Worm (Caenorhabditis elegans) whole organism, L2 larva: ENCODE data around the gene F14F7.7.

Source experiments
- Y55F3AM.14 ChIP-seq: fragments of 200-800 bp; sonication (Bioruptor generic); optimal IDR thresholded peaks from 2 replicates; lab custom pipeline; 2018; ENCODE audit warnings: mild to moderate bottlenecking, missing genetic modification characterization, missing compliant biosample characterization
- alr-1 ChIP-seq: fragments of 150-350 bp; optimal IDR thresholded peaks from 2 replicates; lab custom pipeline; 2014; ENCODE audit warnings: missing biosample characterization, missing genetic modification characterization
- aly-2 ChIP-seq: fragments of 150-350 bp; optimal IDR thresholded peaks from 2 replicates; lab custom pipeline; 2014; ENCODE audit warnings: missing biosample characterization, missing genetic modification characterization
- blmp-1 ChIP-seq: sonication (generic microtip); optimal IDR thresholded peaks from 2 replicates; lab custom pipeline; 2017; ENCODE audit warnings: missing genetic modification characterization, mild to moderate bottlenecking, missing compliant biosample characterization, antibody characterized with exemption, moderate library complexity; ENCODE audit not compliant: insufficient read depth
- ceh-16 ChIP-seq: fragments of 150-350 bp; optimal IDR thresholded peaks from 2 replicates; lab custom pipeline; 2014; ENCODE audit warnings: missing biosample characterization, missing genetic modification characterization
- ceh-82 ChIP-seq: fragments of 150-350 bp; optimal IDR thresholded peaks from 2 replicates; lab custom pipeline; 2014; ENCODE audit warnings: missing biosample characterization, missing genetic modification characterization
- dmd-4 ChIP-seq: sonication (generic microtip); optimal IDR thresholded peaks from 2 replicates; lab custom pipeline; 2017; ENCODE audit warnings: missing biosample characterization, missing genetic modification characterization
- elt-3 ChIP-seq: sonication (generic microtip); optimal IDR thresholded peaks from 2 replicates; lab custom pipeline; 2017; ENCODE audit warnings: missing biosample characterization, missing genetic modification characterization
- fos-1 ChIP-seq: fragments of 150-350 bp; optimal IDR thresholded peaks from 2 replicates; lab custom pipeline; 2014; ENCODE audit warnings: missing biosample characterization, missing genetic modification characterization
- gmeb-1 ChIP-seq: fragments of 150-350 bp; optimal IDR thresholded peaks from 2 replicates; lab custom pipeline; 2014; ENCODE audit warnings: missing biosample characterization, missing genetic modification characterization
- lin-11 ChIP-seq: fragments of 150-350 bp; sonication (generic microtip); optimal IDR thresholded peaks from 2 replicates; lab custom pipeline; 2014; ENCODE audit warnings: missing biosample characterization, missing genetic modification characterization, inconsistent platforms, mixed read lengths
- lin-13 ChIP-seq: fragments of 150-350 bp; optimal IDR thresholded peaks from 2 replicates; lab custom pipeline; 2014; ENCODE audit warnings: missing biosample characterization, missing genetic modification reagents, missing genetic modification characterization
- lin-39 ChIP-seq: fragments of 150-350 bp; optimal IDR thresholded peaks from 2 replicates; lab custom pipeline; 2014; ENCODE audit warnings: missing biosample characterization, missing genetic modification reagents, missing genetic modification characterization
- mab-5 ChIP-seq: fragments of 150-350 bp; optimal IDR thresholded peaks from 2 replicates; lab custom pipeline; 2014; ENCODE audit warnings: missing biosample characterization, missing genetic modification characterization
- mbf-1 ChIP-seq: sonication (generic microtip); optimal IDR thresholded peaks from 2 replicates; lab custom pipeline; 2017; ENCODE audit warnings: missing biosample characterization, missing genetic modification characterization
- mdl-1 ChIP-seq, 2 experiments: fragments of 150-350 bp in 1 of 2; sonication (generic microtip) in 1 of 2; optimal IDR thresholded peaks; 2 replicates each; lab custom pipeline; 2017; ENCODE audit warnings: missing biosample characterization in 2 of 2, missing genetic modification characterization in 2 of 2
- nhr-11 ChIP-seq: fragments of 150-350 bp; optimal IDR thresholded peaks from 2 replicates; lab custom pipeline; 2014; ENCODE audit warnings: missing biosample characterization, missing genetic modification characterization
- nhr-129 ChIP-seq: fragments of 150-350 bp; optimal IDR thresholded peaks from 2 replicates; lab custom pipeline; 2014; ENCODE audit warnings: missing biosample characterization, missing genetic modification characterization
- nhr-21 ChIP-seq: fragments of 150-350 bp; optimal IDR thresholded peaks from 2 replicates; lab custom pipeline; 2014; ENCODE audit warnings: missing biosample characterization, missing genetic modification characterization
- nhr-23 ChIP-seq: fragments of 150-350 bp; optimal IDR thresholded peaks from 2 replicates; lab custom pipeline; 2014; ENCODE audit warnings: missing biosample characterization, missing genetic modification reagents, missing genetic modification characterization
- nhr-237 ChIP-seq: fragments of 150-350 bp; optimal IDR thresholded peaks from 2 replicates; lab custom pipeline; 2014; ENCODE audit warnings: missing biosample characterization, missing genetic modification characterization
- nhr-25 ChIP-seq: fragments of 150-350 bp; sonication (generic microtip); optimal IDR thresholded peaks from 3 replicates; lab custom pipeline; 2014; ENCODE audit warnings: missing biosample characterization, missing genetic modification characterization
- nhr-77 ChIP-seq: fragments of 150-350 bp; optimal IDR thresholded peaks from 2 replicates; lab custom pipeline; 2014; ENCODE audit warnings: missing biosample characterization, missing genetic modification characterization
- peb-1 ChIP-seq: fragments of 150-350 bp; optimal IDR thresholded peaks from 2 replicates; lab custom pipeline; 2014; ENCODE audit warnings: missing biosample characterization, missing genetic modification characterization
- sem-4 ChIP-seq: fragments of 150-350 bp; optimal IDR thresholded peaks from 2 replicates; lab custom pipeline; 2014; ENCODE audit warnings: missing biosample characterization, missing genetic modification reagents, missing genetic modification characterization
- skn-1 ChIP-seq: sonication (generic microtip); optimal IDR thresholded peaks from 2 replicates; lab custom pipeline; 2017; ENCODE audit warnings: missing biosample characterization, missing genetic modification characterization
- sma-3 ChIP-seq: sonication (generic microtip); optimal IDR thresholded peaks from 2 replicates; lab custom pipeline; 2016; ENCODE audit warnings: missing genetic modification reagents, missing genetic modification characterization, missing compliant biosample characterization
- sma-9 ChIP-seq, 2 experiments: fragments of 150-350 bp in 1 of 2; sonication (generic microtip) in 1 of 2; optimal IDR thresholded peaks; 2 replicates each; lab custom pipeline; 2014 to 2016; ENCODE audit warnings: missing genetic modification characterization in 2 of 2, mild to moderate bottlenecking in 1 of 2, missing biosample characterization in 1 of 2, missing compliant biosample characterization in 1 of 2, missing genetic modification reagents in 1 of 2, moderate library complexity in 1 of 2
- snpc-4 ChIP-seq: fragments of 150-350 bp; optimal IDR thresholded peaks from 2 replicates; lab custom pipeline; 2014; ENCODE audit warnings: missing biosample characterization, missing genetic modification characterization
- unc-39 ChIP-seq: fragments of 150-350 bp; optimal IDR thresholded peaks from 2 replicates; lab custom pipeline; 2014; ENCODE audit warnings: missing biosample characterization, missing genetic modification characterization
- unc-62 ChIP-seq: fragments of 150-350 bp; optimal IDR thresholded peaks from 2 replicates; lab custom pipeline; 2014; ENCODE audit warnings: missing biosample characterization, missing genetic modification reagents, missing genetic modification characterization
- ztf-1 ChIP-seq: fragments of 200-800 bp; sonication (Bioruptor generic); conservative IDR thresholded peaks from 2 replicates; pipeline ENCODE4 v1.3.6; 2022; ENCODE audit warnings: missing genetic modification characterization, missing compliant biosample characterization
- ztf-11 ChIP-seq: sonication (generic microtip); optimal IDR thresholded peaks from 2 replicates; lab custom pipeline; 2017; ENCODE audit warnings: missing biosample characterization, missing genetic modification characterization
- ztf-4 ChIP-seq: fragments of 150-350 bp; optimal IDR thresholded peaks from 2 replicates; lab custom pipeline; 2014; ENCODE audit warnings: missing biosample characterization, missing genetic modification characterization

Gene F14F7.7

ce11 chrIII:13029608-13030007 is 1.1 kb upstream of the F14F7.7 start, which contains the start of gene F14F7.4:
Gene F14F7.4 (minus strand): TSS chrIII:13029708.
- TF ChIP-seq aly-2 (tag; lab: Kevin White, UChicago) = no peak
- TF ChIP-seq nhr-25 (tag; lab: Kevin White, UChicago) = no peak
- TF ChIP-seq sem-4 = no peak
- no peak for TF ChIP-seq peb-1 (tag; lab: Kevin White, UChicago)
- TF ChIP-seq mbf-1 (tag; lab: Kevin White, UChicago) = no peak
- TF ChIP-seq sma-3 (GFP tag; lab: Kevin White, UChicago) = no peak
- TF ChIP-seq ztf-4 (tag; lab: Kevin White, UChicago) = no peak
- no peak for TF ChIP-seq nhr-11
- TF ChIP-seq skn-1 = no peak
- TF ChIP-seq blmp-1 = no peak
- TF ChIP-seq mdl-1 (tag; optimal IDR thresholded peaks at IDR 0.05; lab: Kevin White, UChicago) = no peak
- TF ChIP-seq nhr-237 (tag; lab: Kevin White, UChicago) = no peak
- no peak for TF ChIP-seq nhr-77 (tag; lab: Kevin White, UChicago)
- TF ChIP-seq Y55F3AM.14 (GFP tag; lab: Kevin White, UChicago) = no peak
- TF ChIP-seq ceh-82 = no peak
- no peak for TF ChIP-seq dmd-4
- no peak for TF ChIP-seq fos-1
- no peak for TF ChIP-seq ceh-16

- TF ChIP-seq Y55F3AM.14 (GFP tag; lab: Kevin White, UChicago) = no peak
- no peak for TF ChIP-seq snpc-4 (tag; lab: Kevin White, UChicago)
- no peak for TF ChIP-seq aly-2 (tag; lab: Kevin White, UChicago)
- no peak for TF ChIP-seq lin-11 (tag; lab: Kevin White, UChicago)
These were observed 997 bp downstream of the F14F7.7 start, which contains the start of gene F14F7.5 for ce11 chrIII:13031701-13032100. Gene F14F7.5 (plus strand): TSS chrIII:13032001.

- TF ChIP-seq mbf-1 (tag; lab: Kevin White, UChicago) = no peak
- no peak for TF ChIP-seq elt-3 (tag; lab: Kevin White, UChicago)
- TF ChIP-seq lin-13 (GFP tag; lab: Kevin White, UChicago) = no peak
- TF ChIP-seq nhr-129 = no peak
- TF ChIP-seq ceh-82 = no peak
- TF ChIP-seq alr-1 (tag; lab: Kevin White, UChicago) = no peak
These were observed 1.8 kb downstream of the F14F7.7 start for ce11 chrIII:13032429-13033018.

DNA sequence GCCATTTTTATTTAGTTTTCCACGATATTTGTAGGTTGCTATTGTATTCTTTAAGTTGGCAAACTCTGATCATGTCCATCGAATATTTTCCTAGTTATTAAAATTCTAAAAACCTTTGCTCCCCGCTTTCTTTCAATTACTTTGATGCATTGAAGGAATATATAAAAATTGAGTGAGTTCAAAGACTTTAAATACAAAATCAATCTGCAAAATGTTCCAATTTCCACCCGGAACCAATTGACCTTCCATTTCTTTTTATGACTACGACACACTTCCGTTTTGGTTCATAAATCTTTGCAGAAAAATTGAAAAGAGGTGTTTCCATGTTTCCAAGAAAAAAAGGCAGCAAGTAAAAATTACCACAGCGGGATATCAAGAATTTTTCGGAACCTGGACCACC is 9.0 kb downstream of the F14F7.7 start, which contains the start of gene F54F12.2:
TSS of gene F54F12.2 (plus strand) at position 301 of the 400 bp plus-strand sequence.
- no peak for TF ChIP-seq dmd-4
- TF ChIP-seq elt-3 (tag; lab: Kevin White, UChicago) = no peak
- no peak for TF ChIP-seq fos-1
- TF ChIP-seq nhr-21 (tag; lab: Kevin White, UChicago) = no peak
- TF ChIP-seq sma-9 (GFP tag; optimal IDR thresholded peaks at IDR 0.05; lab: Kevin White, UChicago) = no peak
- TF ChIP-seq sma-9 (tag; optimal IDR thresholded peaks at IDR 0.05; lab: Kevin White, UChicago) = no peak
- TF ChIP-seq sem-4 = no peak
- no peak for TF ChIP-seq nhr-23 (tag; lab: Kevin White, UChicago)
- TF ChIP-seq blmp-1 = no peak
- no peak for TF ChIP-seq sma-3 (GFP tag; lab: Kevin White, UChicago)
- TF ChIP-seq lin-13 (GFP tag; lab: Kevin White, UChicago) = no peak
- no peak for TF ChIP-seq ztf-1 (GFP tag; lab: Robert Waterston, UW)
- TF ChIP-seq skn-1 = no peak
- TF ChIP-seq alr-1 (tag; lab: Kevin White, UChicago) = no peak
- no peak for TF ChIP-seq ztf-11 (tag; lab: Kevin White, UChicago)

ce11 chrIII:13049956-13050355 is 19.3 kb downstream of the F14F7.7 start:
- TF ChIP-seq Y55F3AM.14 (GFP tag; lab: Kevin White, UChicago) (no peak), unc-39 (tag; lab: Kevin White, UChicago) (no peak), nhr-21 (tag; lab: Kevin White, UChicago) (no peak), unc-62 (GFP tag; lab: Kevin White, UChicago) (no peak), sem-4 (no peak), ztf-11 (tag; lab: Kevin White, UChicago) (no peak), ztf-4 (tag; lab: Kevin White, UChicago) (no peak), gmeb-1 (no peak), mab-5 (no peak), mbf-1 (tag; lab: Kevin White, UChicago) (no peak), lin-39 (tag; lab: Kevin White, UChicago) (no peak), lin-13 (GFP tag; lab: Kevin White, UChicago) (no peak), ceh-16 (no peak), dmd-4 (no peak), ztf-1 (GFP tag; lab: Robert Waterston, UW) (no peak), blmp-1 (no peak), sma-9 (GFP tag; optimal IDR thresholded peaks at IDR 0.05; lab: Kevin White, UChicago) (no peak), sma-9 (tag; optimal IDR thresholded peaks at IDR 0.05; lab: Kevin White, UChicago) (no peak)
